Fruit fly (Drosophila melanogaster) whole organism, embryonic: ENCODE measurements around the gene Rpn1.

Experiments used
- ATbp ChIP-seq: fragments of 200-800 bp; sonication (Bioruptor generic); optimal IDR thresholded peaks from 2 replicates; lab custom pipeline; 2017; ENCODE audit warnings: missing biosample characterization, mild to moderate bottlenecking, missing genetic modification characterization, missing genetic modification reagents
- Atf3 ChIP-seq: fragments of 200-800 bp; sonication (Bioruptor generic); optimal IDR thresholded peaks from 3 replicates; lab custom pipeline; 2016; ENCODE audit warnings: missing biosample characterization, missing genetic modification characterization
- CG1024 ChIP-seq: fragments of 200-800 bp; sonication (Bioruptor generic); IDR thresholded peaks from 2 replicates; pipeline ENCODE4 v1.3.6; 2022; ENCODE audit warnings: missing biosample characterization, missing genetic modification characterization
- CG11560 ChIP-seq: fragments of 200-800 bp; sonication (Bioruptor generic); IDR thresholded peaks from 3 replicates; pipeline ENCODE4 v1.3.6; 2022; ENCODE audit warnings: missing biosample characterization, missing genetic modification characterization
- CG11696 ChIP-seq: fragments of 200-800 bp; sonication (Bioruptor generic); IDR thresholded peaks from 2 replicates; pipeline ENCODE4 v1.3.6; 2022; ENCODE audit warnings: missing biosample characterization, missing genetic modification characterization
- CG13424 ChIP-seq: fragments of 200-800 bp; sonication (Bioruptor generic); optimal IDR thresholded peaks from 2 replicates; lab custom pipeline; 2019; ENCODE audit warnings: missing biosample characterization, mild to moderate bottlenecking, missing genetic modification characterization, moderate library complexity
- CG14965 ChIP-seq: fragments of 200-800 bp; sonication (Bioruptor generic); optimal IDR thresholded peaks from 2 replicates; lab custom pipeline; 2016; ENCODE audit warnings: missing biosample characterization, missing genetic modification characterization, borderline replicate concordance
- CG1603 ChIP-seq: fragments of 200-800 bp; sonication (Bioruptor generic); optimal IDR thresholded peaks from 2 replicates; lab custom pipeline; 2019; ENCODE audit warnings: missing biosample characterization, mild to moderate bottlenecking, missing genetic modification characterization, moderate library complexity
- CG1647 ChIP-seq: fragments of 200-800 bp; sonication (Bioruptor generic); optimal IDR thresholded peaks from 3 replicates; lab custom pipeline; 2016; ENCODE audit warnings: missing biosample characterization, missing genetic modification characterization
- CG16815 ChIP-seq: fragments of 200-800 bp; sonication (Bioruptor generic); optimal IDR thresholded peaks from 3 replicates; lab custom pipeline; 2017; ENCODE audit warnings: missing biosample characterization, mild to moderate bottlenecking, missing genetic modification characterization
- CG3065 ChIP-seq: fragments of 200-800 bp; sonication (Bioruptor generic); optimal IDR thresholded peaks from 2 replicates; lab custom pipeline; 2016; ENCODE audit warnings: missing biosample characterization, missing genetic modification characterization
- CG4404 ChIP-seq: fragments of 200-800 bp; sonication (Bioruptor generic); IDR thresholded peaks from 2 replicates; pipeline ENCODE4 v1.3.6; 2022; ENCODE audit warnings: missing biosample characterization, missing genetic modification characterization
- CG6175 ChIP-seq: fragments of 200-800 bp; sonication (Bioruptor generic); IDR thresholded peaks from 3 replicates; pipeline ENCODE4 v1.3.6; 2022; ENCODE audit warnings: missing biosample characterization, missing genetic modification characterization
- CG7271 ChIP-seq: fragments of 200-800 bp; sonication (Bioruptor generic); optimal IDR thresholded peaks from 2 replicates; lab custom pipeline; 2018; ENCODE audit warnings: missing biosample characterization, mild to moderate bottlenecking, missing genetic modification characterization, moderate library complexity
- CG8765 ChIP-seq: fragments of 200-800 bp; sonication (Bioruptor generic); IDR thresholded peaks from 2 replicates; pipeline ENCODE4 v1.3.6; 2022; ENCODE audit warnings: missing biosample characterization, missing genetic modification characterization
- CG9727 ChIP-seq: fragments of 200-800 bp; sonication (Bioruptor generic); optimal IDR thresholded peaks from 3 replicates; lab custom pipeline; 2017; ENCODE audit warnings: missing biosample characterization, mild to moderate bottlenecking, missing genetic modification characterization
- H2.0 ChIP-seq: fragments of 200-800 bp; sonication (Bioruptor generic); IDR thresholded peaks from 2 replicates; pipeline ENCODE4 v1.3.6; 2022; ENCODE audit warnings: missing biosample characterization, missing genetic modification characterization
- Hsf ChIP-seq: fragments of 200-800 bp; sonication (Bioruptor generic); optimal IDR thresholded peaks from 3 replicates; lab custom pipeline; 2016; ENCODE audit warnings: missing biosample characterization, missing genetic modification characterization
- Lhr ChIP-seq: fragments of 200-800 bp; sonication (Bioruptor generic); optimal IDR thresholded peaks from 3 replicates; lab custom pipeline; 2017; ENCODE audit warnings: mild to moderate bottlenecking, missing biosample characterization, missing genetic modification reagents, missing genetic modification characterization
- Mes4 ChIP-seq: fragments of 200-800 bp; sonication (Bioruptor generic); optimal IDR thresholded peaks from 2 replicates; lab custom pipeline; 2016; ENCODE audit warnings: missing biosample characterization, missing genetic modification characterization
- NFAT ChIP-seq: fragments of 200-800 bp; sonication (Bioruptor generic); IDR thresholded peaks from 2 replicates; pipeline ENCODE4 v1.3.6; 2022; ENCODE audit warnings: missing biosample characterization, missing genetic modification characterization
- Oaz ChIP-seq: fragments of 200-800 bp; sonication (Bioruptor generic); IDR thresholded peaks from 2 replicates; pipeline ENCODE4 v1.3.6; 2022; ENCODE audit warnings: missing biosample characterization, missing genetic modification characterization
- Rfx ChIP-seq: fragments of 200-800 bp; sonication (Bioruptor generic); IDR thresholded peaks from 2 replicates; pipeline ENCODE4 v1.3.6; 2022; ENCODE audit warnings: missing biosample characterization, missing genetic modification characterization
- Stat92E ChIP-seq, 3 experiments: fragments of >200 bp in 2 of 3; fragments of 200-800 bp in 1 of 3; sonication (Bioruptor generic) in 1 of 3; optimal IDR thresholded peaks; 2 replicates each; lab custom pipeline; 2017 to 2019; ENCODE audit warnings: missing biosample characterization in 3 of 3, missing genetic modification characterization in 3 of 3, mild to moderate bottlenecking in 1 of 3, moderate library complexity in 1 of 3
- aop ChIP-seq: fragments of 200-800 bp; sonication (Bioruptor generic); IDR thresholded peaks from 2 replicates; pipeline ENCODE4 v1.3.6; 2022; ENCODE audit warnings: missing biosample characterization, missing genetic modification characterization
- ato ChIP-seq: fragments of 200-800 bp; sonication (Bioruptor generic); IDR thresholded peaks from 2 replicates; pipeline ENCODE4 v1.3.6; 2022; ENCODE audit warnings: missing biosample characterization, missing genetic modification characterization; ENCODE audit not compliant: partially characterized antibody
- bab2 ChIP-seq: fragments of 200-800 bp; sonication (Bioruptor generic); optimal IDR thresholded peaks from 2 replicates; lab custom pipeline; 2016; ENCODE audit warnings: missing biosample characterization, missing genetic modification characterization
- bcd ChIP-seq: fragments of 200-800 bp; sonication (Bioruptor generic); optimal IDR thresholded peaks from 2 replicates; lab custom pipeline; 2017; ENCODE audit warnings: missing biosample characterization, mild to moderate bottlenecking, missing genetic modification characterization
- bsh ChIP-seq, 2 experiments: fragments of 200-800 bp; sonication (Bioruptor generic); optimal IDR thresholded peaks; 2 replicates each; lab custom pipeline; 2017 to 2018; ENCODE audit warnings: mild to moderate bottlenecking in 2 of 2, missing biosample characterization in 2 of 2, missing genetic modification characterization in 2 of 2, moderate library complexity in 1 of 2
- danr ChIP-seq: fragments of 200-800 bp; sonication (Bioruptor generic); IDR thresholded peaks from 2 replicates; pipeline ENCODE4 v1.3.6; 2022; ENCODE audit warnings: missing biosample characterization, missing genetic modification characterization
- dmrt99B ChIP-seq: fragments of 200-800 bp; sonication (Bioruptor generic); optimal IDR thresholded peaks from 2 replicates; lab custom pipeline; 2018; ENCODE audit warnings: missing biosample characterization, mild to moderate bottlenecking, missing genetic modification characterization, moderate library complexity
- esg ChIP-seq: fragments of 200-800 bp; sonication (Bioruptor generic); conservative IDR thresholded peaks from 2 replicates; pipeline ENCODE4 v1.3.6; 2022; ENCODE audit warnings: missing biosample characterization, missing genetic modification characterization
- fu2 ChIP-seq: fragments of 200-800 bp; sonication (Bioruptor generic); optimal IDR thresholded peaks from 2 replicates; lab custom pipeline; 2016; ENCODE audit warnings: missing biosample characterization, missing genetic modification characterization
- gcm ChIP-seq: fragments of 200-800 bp; sonication (Bioruptor generic); optimal IDR thresholded peaks from 2 replicates; lab custom pipeline; 2019; ENCODE audit warnings: missing biosample characterization, mild to moderate bottlenecking, missing genetic modification characterization, moderate library complexity
- gsb-n ChIP-seq: fragments of 200-800 bp; sonication (Bioruptor generic); optimal IDR thresholded peaks from 3 replicates; lab custom pipeline; 2018; ENCODE audit warnings: missing biosample characterization, mild to moderate bottlenecking, missing genetic modification characterization
- hth ChIP-seq: fragments of >200 bp; optimal IDR thresholded peaks from 2 replicates; lab custom pipeline; 2017; ENCODE audit warnings: inconsistent platforms
- otp ChIP-seq: fragments of 200-800 bp; sonication (Bioruptor generic); IDR thresholded peaks from 3 replicates; pipeline ENCODE4, ENCODE4 v1.3.6; 2022; ENCODE audit warnings: missing biosample characterization, missing genetic modification characterization
- peb ChIP-seq: fragments of 200-800 bp; sonication (Bioruptor generic); IDR thresholded peaks from 2 replicates; pipeline ENCODE4 v1.3.6; 2022; ENCODE audit warnings: missing biosample characterization, missing genetic modification characterization
- pho ChIP-seq: fragments of 200-800 bp; sonication (Bioruptor generic); optimal IDR thresholded peaks from 2 replicates; lab custom pipeline; 2016; ENCODE audit warnings: missing biosample characterization, missing genetic modification characterization
- prd ChIP-seq, 3 experiments: fragments of >200 bp in 2 of 3; fragments of 200-800 bp in 1 of 3; sonication (Bioruptor generic) in 1 of 3; optimal IDR thresholded peaks in 2 of 3; IDR thresholded peaks in 1 of 3; 2 replicates in 2 of 3; 3 replicates in 1 of 3; pipeline versions ENCODE4 v1.3.6 to Lab custom; 2017 to 2022; ENCODE audit warnings: missing biosample characterization in 1 of 3, missing genetic modification characterization in 1 of 3
- sens-2 ChIP-seq: fragments of 200-800 bp; sonication (Bioruptor generic); IDR thresholded peaks from 2 replicates; pipeline ENCODE4 v1.3.6; 2022; ENCODE audit warnings: missing biosample characterization, missing genetic modification characterization
- shn ChIP-seq: fragments of 200-800 bp; sonication (Bioruptor generic); optimal IDR thresholded peaks from 3 replicates; lab custom pipeline; 2016; ENCODE audit warnings: missing biosample characterization, missing genetic modification characterization
- slou ChIP-seq: fragments of 200-800 bp; sonication (Bioruptor generic); optimal IDR thresholded peaks from 3 replicates; lab custom pipeline; 2016; ENCODE audit warnings: missing biosample characterization, missing genetic modification characterization
- tin ChIP-seq: fragments of 200-800 bp; sonication (Bioruptor generic); optimal IDR thresholded peaks from 3 replicates; lab custom pipeline; 2016; ENCODE audit warnings: missing biosample characterization, missing genetic modification characterization
- ttk ChIP-seq: fragments of 200-800 bp; sonication (Bioruptor generic); IDR thresholded peaks from 2 replicates; pipeline ENCODE4 v2.1.2; 2022; ENCODE audit warnings: missing biosample characterization, missing genetic modification characterization
- unc-4 ChIP-seq: fragments of 200-800 bp; sonication (Bioruptor generic); IDR thresholded peaks from 2 replicates; pipeline ENCODE4 v1.3.6; 2022; ENCODE audit warnings: missing biosample characterization, missing genetic modification characterization; ENCODE audit not compliant: partially characterized antibody
- vnd ChIP-seq: fragments of 200-800 bp; sonication (Bioruptor generic); IDR thresholded peaks from 3 replicates; pipeline ENCODE4 v1.3.6; 2022; ENCODE audit warnings: missing biosample characterization, missing genetic modification characterization; ENCODE audit not compliant: partially characterized antibody
- vvl ChIP-seq: fragments of 200-800 bp; sonication (Bioruptor generic); IDR thresholded peaks from 2 replicates; pipeline ENCODE4 v1.3.6; 2022; ENCODE audit warnings: missing biosample characterization, missing genetic modification characterization
- wdn ChIP-seq: fragments of 200-800 bp; sonication (Bioruptor generic); IDR thresholded peaks from 2 replicates; pipeline ENCODE4 v1.3.6; 2022; ENCODE audit warnings: missing biosample characterization, missing genetic modification characterization
- yki ChIP-seq: fragments of >200 bp; optimal IDR thresholded peaks from 3 replicates; lab custom pipeline; 2018

Rpn1 gene

dm6 chr3L:19872465-19872883 lies 42.4 kb upstream of the Rpn1 start (continued):
- no peak for TF ChIP-seq gsb-n (tag; lab: Kevin White, UChicago)
- TF ChIP-seq pho (GFP tag; lab: Kevin White, UChicago): no peak
- no peak for TF ChIP-seq H2.0 (GFP tag; lab: Robert Waterston, UW)
- no peak for TF ChIP-seq CG9727 (GFP tag; lab: Kevin White, UChicago)
- no peak for TF ChIP-seq bcd
- TF ChIP-seq Rfx (GFP tag; lab: Robert Waterston, UW): 0 out of 2 replicates have a peak, but pooled peaks have one; percentile 11
- TF ChIP-seq CG6175 (GFP tag; lab: Robert Waterston, UW): no peak
- no peak for TF ChIP-seq NFAT
- TF ChIP-seq CG8765: no peak
- TF ChIP-seq CG11696 (GFP tag; lab: Robert Waterston, UW): no peak
- no peak for TF ChIP-seq esg (GFP tag; lab: Robert Waterston, UW)
- no peak for TF ChIP-seq fu2 (GFP tag; lab: Kevin White, UChicago)
- no peak for TF ChIP-seq CG11560
- no peak for TF ChIP-seq ATbp (GFP tag; lab: Kevin White, UChicago)
- TF ChIP-seq CG16815 (GFP tag; lab: Kevin White, UChicago): no peak
- TF ChIP-seq CG3065 (GFP tag; lab: Kevin White, UChicago): no peak
- no peak for TF ChIP-seq ttk
- no peak for TF ChIP-seq Atf3
- TF ChIP-seq Lhr (GFP tag; lab: Kevin White, UChicago): no peak
- TF ChIP-seq peb (GFP tag; lab: Robert Waterston, UW): no peak
- no peak for TF ChIP-seq danr
- TF ChIP-seq hth (lab: Kevin White, UChicago): no peak
- peak; percentile 47; the same call in 2 of the 3 replicates for TF ChIP-seq vnd (GFP tag; lab: Robert Waterston, UW)
- TF ChIP-seq Hsf: no peak
- TF ChIP-seq bab2 (GFP tag; lab: Kevin White, UChicago): no peak
- TF ChIP-seq vvl (GFP tag; lab: Robert Waterston, UW): no peak
- no peak for TF ChIP-seq CG1024 (GFP tag; lab: Robert Waterston, UW)
- 0 out of 3 replicates have a peak, but pooled peaks have one; percentile 8 for TF ChIP-seq otp (GFP tag; lab: Robert Waterston, UW)
- no peak for TF ChIP-seq aop (GFP tag; lab: Robert Waterston, UW)
- TF ChIP-seq CG1603 (tag; lab: Kevin White, UChicago): no peak
- no peak for TF ChIP-seq sens-2
- no peak for TF ChIP-seq Oaz (GFP tag; lab: Robert Waterston, UW)
- TF ChIP-seq Stat92E (GFP tag; optimal IDR thresholded peaks at IDR 0.05; lab: Kevin White, UChicago): no peak
- no peak for TF ChIP-seq CG13424
- no peak for TF ChIP-seq gcm (GFP tag; lab: Kevin White, UChicago)
- TF ChIP-seq CG1647: no peak
- TF ChIP-seq slou (GFP tag; lab: Kevin White, UChicago): no peak
- TF ChIP-seq CG7271: no peak
- no peak for TF ChIP-seq ato (GFP tag; lab: Robert Waterston, UW)
- no peak for TF ChIP-seq Mes4 (GFP tag; lab: Kevin White, UChicago)
- TF ChIP-seq CG4404 (GFP tag; lab: Robert Waterston, UW): no peak
- no peak for TF ChIP-seq tin (GFP tag; lab: Kevin White, UChicago)
- TF ChIP-seq yki (lab: Kevin White, UChicago): no peak
- no peak for TF ChIP-seq wdn (GFP tag; lab: Robert Waterston, UW)
- no peak for TF ChIP-seq unc-4 (GFP tag; lab: Robert Waterston, UW)
- TF ChIP-seq bsh (GFP tag; optimal IDR thresholded peaks at IDR 0.05; lab: Kevin White, UChicago): no peak
- no peak for TF ChIP-seq shn (GFP tag; lab: Kevin White, UChicago)
- TF ChIP-seq CG14965 (GFP tag; lab: Kevin White, UChicago): no peak
- no peak for TF ChIP-seq prd (optimal IDR thresholded peaks at IDR 0.05; lab: Kevin White, UChicago)
- TF ChIP-seq prd (GFP tag; IDR thresholded peaks at IDR 0.05; lab: Robert Waterston, UW): no peak
- no peak for TF ChIP-seq dmrt99B (tag; lab: Kevin White, UChicago)
